Worm (Caenorhabditis elegans): ENCODE measurements around the gene daf-36.

Gene daf-36

ce11 chrV:10246967-10247366 is 21.5 kb upstream of the daf-36 start:
- TF ChIP-seq sptf-1 (tag; optimal IDR thresholded peaks at IDR 0.05) (no peak), ztf-11 (tag; optimal IDR thresholded peaks at IDR 0.05) (no peak), cnd-1 (tag; optimal IDR thresholded peaks at IDR 0.05) (no peak), pha-4 (tag; optimal IDR thresholded peaks at IDR 0.05) (peak; percentile 75)

ce11 chrV:10246443-10246885 is 21.0 kb upstream of the daf-36 start:
- TF ChIP-seq ces-1 (GFP tag; optimal IDR thresholded peaks at IDR 0.05) (peak; percentile 2), M03D4.4 (tag; optimal IDR thresholded peaks at IDR 0.05) (no peak)

ce11 chrV:10245615-10246014 is 20.1 kb upstream of the daf-36 start:
- TF ChIP-seq tbx-8 (GFP tag; optimal IDR thresholded peaks at IDR 0.05) (no peak), lin-32 (GFP tag; optimal IDR thresholded peaks at IDR 0.05) (no peak), zip-8 (tag; optimal IDR thresholded peaks at IDR 0.05) (no peak), sptf-1 (tag; optimal IDR thresholded peaks at IDR 0.05) (no peak), nhr-28 (tag; optimal IDR thresholded peaks at IDR 0.05) (no peak), pha-4 (tag; optimal IDR thresholded peaks at IDR 0.05) (no peak)

ce11 chrV:10244018-10244720 is 18.7 kb upstream of the daf-36 start:
- TF ChIP-seq sptf-1 (tag; optimal IDR thresholded peaks at IDR 0.05) = no peak
- TF ChIP-seq elt-1 (tag; optimal IDR thresholded peaks at IDR 0.05; ENCODE audit: borderline replicate concordance, insufficient read depth) = peak; percentile 54

- no peak for TF ChIP-seq lin-13 (tag; optimal IDR thresholded peaks at IDR 0.05)
- TF ChIP-seq blmp-1 (tag; optimal IDR thresholded peaks at IDR 0.05) = no peak
- no peak for TF ChIP-seq nhr-76 (tag; optimal IDR thresholded peaks at IDR 0.05)
- TF ChIP-seq M03D4.4 (tag; optimal IDR thresholded peaks at IDR 0.05) = no peak
- TF ChIP-seq drap-1 (GFP tag; optimal IDR thresholded peaks at IDR 0.05) = no peak
- TF ChIP-seq nhr-2 (tag; optimal IDR thresholded peaks at IDR 0.05) = no peak
- TF ChIP-seq ceh-83 (GFP tag; optimal IDR thresholded peaks at IDR 0.05) = no peak
- no peak for TF ChIP-seq unc-39 (tag; optimal IDR thresholded peaks at IDR 0.05)
- no peak for TF ChIP-seq tbx-8 (GFP tag; optimal IDR thresholded peaks at IDR 0.05)
- no peak for TF ChIP-seq mls-2 (tag; optimal IDR thresholded peaks at IDR 0.05)
- TF ChIP-seq unc-120 (tag; optimal IDR thresholded peaks at IDR 0.05; ENCODE audit: poor library complexity, severe bottlenecking) = no peak
- no peak for TF ChIP-seq nhr-12 (tag; optimal IDR thresholded peaks at IDR 0.05)
- no peak for TF ChIP-seq mab-5 (tag; optimal IDR thresholded peaks at IDR 0.05)
- TF ChIP-seq unc-62 (GFP tag; optimal IDR thresholded peaks at IDR 0.05) = no peak
- no peak for TF ChIP-seq hlh-1 (tag; optimal IDR thresholded peaks at IDR 0.05)
- no peak for TF ChIP-seq bed-3 (GFP tag; optimal IDR thresholded peaks at IDR 0.05)
Observed at ce11 chrV:10243105-10243504, 17.6 kb upstream of the daf-36 start, which contains the start of gene C12D8.9. TSS of gene C12D8.9 (minus strand) at chrV:10243205.

ce11 chrV:10241121-10241803 is 15.8 kb upstream of the daf-36 start, which contains the start of the genes C12D8.21 and col-148:
TSS of gene C12D8.21 (minus strand) at chrV:10241188.
TSS of gene col-148 (plus strand) at chrV:10241753.
- TF ChIP-seq mls-2 (tag; optimal IDR thresholded peaks at IDR 0.05) (no peak), lin-13 (tag; optimal IDR thresholded peaks at IDR 0.05) (no peak), flh-1 (GFP tag; optimal IDR thresholded peaks at IDR 0.05) (no peak), hlh-1 (tag; optimal IDR thresholded peaks at IDR 0.05) (no peak), blmp-1 (tag; optimal IDR thresholded peaks at IDR 0.05) (no peak), pha-4 (tag; optimal IDR thresholded peaks at IDR 0.05) (no peak), ces-1 (GFP tag; optimal IDR thresholded peaks at IDR 0.05) (no peak), sem-2 (GFP tag; optimal IDR thresholded peaks at IDR 0.05) (no peak), bed-3 (GFP tag; optimal IDR thresholded peaks at IDR 0.05) (no peak), cnd-1 (tag; optimal IDR thresholded peaks at IDR 0.05) (no peak), ceh-83 (GFP tag; optimal IDR thresholded peaks at IDR 0.05) (no peak), ham-2 (GFP tag; optimal IDR thresholded peaks at IDR 0.05) (no peak), drap-1 (GFP tag; optimal IDR thresholded peaks at IDR 0.05) (no peak), ztf-11 (tag; optimal IDR thresholded peaks at IDR 0.05) (no peak), M03D4.4 (tag; optimal IDR thresholded peaks at IDR 0.05) (no peak), unc-62 (GFP tag; optimal IDR thresholded peaks at IDR 0.05) (no peak), mab-5 (tag; optimal IDR thresholded peaks at IDR 0.05) (no peak), nhr-12 (tag; optimal IDR thresholded peaks at IDR 0.05) (no peak), nhr-28 (tag; optimal IDR thresholded peaks at IDR 0.05) (no peak)

Measured in whole organism, mixed stage, embryonic.